Fruit fly (Drosophila melanogaster) whole organism, embryonic: Measurements from ENCODE around the gene CG10347.

ENCODE experiments used
- Antp ChIP-seq: fragments of 200-800 bp; sonication (Bioruptor generic); optimal IDR thresholded peaks from 3 replicates; lab custom pipeline; 2016; ENCODE audit warnings: missing biosample characterization, missing genetic modification characterization
- B-H1 ChIP-seq: fragments of 200-800 bp; sonication (Bioruptor generic); IDR thresholded peaks from 3 replicates; pipeline ENCODE4 v1.3.6; 2022; ENCODE audit warnings: missing biosample characterization, missing genetic modification characterization
- Bdp1 ChIP-seq: fragments of 200-800 bp; sonication (Bioruptor generic); optimal IDR thresholded peaks from 3 replicates; lab custom pipeline; 2016; ENCODE audit warnings: missing biosample characterization, missing genetic modification characterization
- CG10462 ChIP-seq: fragments of 200-800 bp; sonication (Bioruptor generic); optimal IDR thresholded peaks from 2 replicates; lab custom pipeline; 2016; ENCODE audit warnings: missing biosample characterization, missing genetic modification characterization
- CG10543 ChIP-seq: fragments of 200-800 bp; sonication (Bioruptor generic); optimal IDR thresholded peaks from 3 replicates; lab custom pipeline; 2017; ENCODE audit warnings: missing biosample characterization, mild to moderate bottlenecking, missing genetic modification characterization, moderate library complexity
- CG13624 ChIP-seq: fragments of 200-800 bp; sonication (Bioruptor generic); optimal IDR thresholded peaks from 2 replicates; lab custom pipeline; 2016; ENCODE audit warnings: missing biosample characterization, missing genetic modification characterization
- CG14014 ChIP-seq: fragments of 200-800 bp; sonication (Bioruptor generic); IDR thresholded peaks from 2 replicates; pipeline ENCODE4 v1.3.6; 2022; ENCODE audit warnings: missing biosample characterization, missing genetic modification characterization
- CG14050 ChIP-seq: fragments of 200-800 bp; sonication (Bioruptor generic); IDR thresholded peaks from 3 replicates; pipeline ENCODE4 v1.3.6; 2022; ENCODE audit warnings: missing biosample characterization, missing genetic modification characterization
- CG14965 ChIP-seq: fragments of 200-800 bp; sonication (Bioruptor generic); optimal IDR thresholded peaks from 2 replicates; lab custom pipeline; 2016; ENCODE audit warnings: missing biosample characterization, missing genetic modification characterization, borderline replicate concordance
- CG15514 ChIP-seq: fragments of 200-800 bp; sonication (Bioruptor generic); optimal IDR thresholded peaks from 3 replicates; lab custom pipeline; 2017; ENCODE audit warnings: missing biosample characterization, missing genetic modification characterization, mild to moderate bottlenecking, moderate library complexity, missing genetic modification reagents
- CG16813 ChIP-seq: fragments of 200-800 bp; sonication (Bioruptor generic); IDR thresholded peaks from 3 replicates; pipeline ENCODE4 v1.3.6; 2022; ENCODE audit warnings: missing biosample characterization, missing genetic modification characterization; ENCODE audit not compliant: partially characterized antibody
- CG16863 ChIP-seq: fragments of 200-800 bp; sonication (Bioruptor generic); optimal IDR thresholded peaks from 3 replicates; lab custom pipeline; 2016; ENCODE audit warnings: missing biosample characterization, missing genetic modification characterization
- CG17829 ChIP-seq: fragments of 200-800 bp; optimal IDR thresholded peaks from 2 replicates; lab custom pipeline; 2019; ENCODE audit warnings: missing biosample characterization, mild to moderate bottlenecking, missing genetic modification characterization, moderate library complexity
- CG18011 ChIP-seq: fragments of 200-800 bp; sonication (Bioruptor generic); optimal IDR thresholded peaks from 2 replicates; lab custom pipeline; 2017; ENCODE audit warnings: missing biosample characterization, missing genetic modification characterization, mild to moderate bottlenecking, moderate library complexity, missing genotype
- CG2712 ChIP-seq: fragments of 200-800 bp; optimal IDR thresholded peaks from 3 replicates; lab custom pipeline; 2019; ENCODE audit warnings: missing biosample characterization, mild to moderate bottlenecking, missing genetic modification characterization, moderate library complexity
- CG3065 ChIP-seq: fragments of 200-800 bp; sonication (Bioruptor generic); optimal IDR thresholded peaks from 2 replicates; lab custom pipeline; 2016; ENCODE audit warnings: missing biosample characterization, missing genetic modification characterization
- CG31441 ChIP-seq: fragments of 200-800 bp; sonication (Bioruptor generic); IDR thresholded peaks from 2 replicates; pipeline ENCODE4 v1.3.6; 2022; ENCODE audit warnings: missing biosample characterization, missing genetic modification characterization
- CG4730 ChIP-seq: fragments of 200-800 bp; sonication (Bioruptor generic); IDR thresholded peaks from 2 replicates; pipeline ENCODE4 v1.3.6; 2022; ENCODE audit warnings: missing biosample characterization, missing genetic modification characterization
- CG5245 ChIP-seq: fragments of 200-800 bp; sonication (Bioruptor generic); optimal IDR thresholded peaks from 3 replicates; lab custom pipeline; 2016; ENCODE audit warnings: missing biosample characterization, missing genetic modification characterization
- CG8089 ChIP-seq: fragments of 200-800 bp; sonication (Bioruptor generic); optimal IDR thresholded peaks from 3 replicates; lab custom pipeline; 2016; ENCODE audit warnings: missing biosample characterization, missing genetic modification characterization
- Camta ChIP-seq: fragments of 200-800 bp; sonication (Bioruptor generic); optimal IDR thresholded peaks from 2 replicates; lab custom pipeline; 2016; ENCODE audit warnings: missing biosample characterization, missing genetic modification characterization
- Dfd ChIP-seq, 2 experiments: fragments of >200 bp; optimal IDR thresholded peaks; 2 replicates each; lab custom pipeline; 2017; ENCODE audit warnings: missing biosample characterization in 2 of 2, missing genetic modification characterization in 2 of 2
- Doc3 ChIP-seq: fragments of 200-800 bp; sonication (Bioruptor generic); IDR thresholded peaks from 3 replicates; pipeline ENCODE4 v1.3.6; 2022; ENCODE audit warnings: missing biosample characterization, missing genetic modification characterization; ENCODE audit not compliant: partially characterized antibody
- Gsc ChIP-seq: fragments of 200-800 bp; sonication (Bioruptor generic); IDR thresholded peaks from 2 replicates; pipeline ENCODE4 v1.3.6; 2022; ENCODE audit warnings: missing biosample characterization, missing genetic modification characterization
- Gug ChIP-seq: fragments of 200-800 bp; sonication (Bioruptor generic); IDR thresholded peaks from 4 replicates; pipeline ENCODE4 v1.3.6; 2022; ENCODE audit warnings: missing biosample characterization, missing genetic modification characterization
- HmgD ChIP-seq: fragments of 200-800 bp; sonication (Bioruptor generic); optimal IDR thresholded peaks from 3 replicates; lab custom pipeline; 2016; ENCODE audit warnings: missing biosample characterization, missing genetic modification characterization
- Lpt ChIP-seq: fragments of >200 bp; optimal IDR thresholded peaks from 2 replicates; lab custom pipeline; 2018; ENCODE audit warnings: missing biosample characterization, missing genetic modification characterization
- NC2α ChIP-seq: fragments of 200-800 bp; sonication (Bioruptor generic); optimal IDR thresholded peaks from 2 replicates; lab custom pipeline; 2016; ENCODE audit warnings: missing biosample characterization, missing genetic modification characterization
- Scr ChIP-seq: fragments of 200-800 bp; sonication (Bioruptor generic); IDR thresholded peaks from 2 replicates; pipeline ENCODE4 v1.3.6; 2022; ENCODE audit warnings: missing biosample characterization, missing genetic modification characterization; ENCODE audit not compliant: partially characterized antibody
- Six4 ChIP-seq: fragments of 200-800 bp; sonication (Bioruptor generic); optimal IDR thresholded peaks from 2 replicates; lab custom pipeline; 2016; ENCODE audit warnings: missing biosample characterization, missing genetic modification characterization
- Ssrp ChIP-seq: fragments of 200-800 bp; sonication (Bioruptor generic); optimal IDR thresholded peaks from 2 replicates; lab custom pipeline; 2018; ENCODE audit warnings: missing biosample characterization, mild to moderate bottlenecking, missing genetic modification characterization, moderate library complexity
- Taf1 ChIP-seq: fragments of 200-800 bp; sonication (Bioruptor generic); IDR thresholded peaks from 2 replicates; pipeline ENCODE4 v1.3.6; 2022; ENCODE audit warnings: missing biosample characterization, missing genetic modification characterization
- abd-A ChIP-seq: fragments of 200-800 bp; sonication (Bioruptor generic); optimal IDR thresholded peaks from 3 replicates; lab custom pipeline; 2019; ENCODE audit warnings: missing biosample characterization, mild to moderate bottlenecking, missing genetic modification characterization, moderate library complexity
- ara ChIP-seq: fragments of 200-800 bp; sonication (Bioruptor generic); IDR thresholded peaks from 2 replicates; pipeline ENCODE4 v1.3.6; 2022; ENCODE audit warnings: missing biosample characterization, missing genetic modification characterization
- bowl ChIP-seq: fragments of 200-800 bp; sonication (Bioruptor generic); IDR thresholded peaks from 2 replicates; pipeline ENCODE4 v1.3.6; 2022; ENCODE audit warnings: missing biosample characterization, missing genetic modification characterization
- cg ChIP-seq: fragments of 200-800 bp; sonication (Bioruptor generic); optimal IDR thresholded peaks from 3 replicates; lab custom pipeline; 2019; ENCODE audit warnings: missing biosample characterization, mild to moderate bottlenecking, missing genetic modification characterization, moderate library complexity
- crp ChIP-seq, 2 experiments: fragments of 200-800 bp; sonication (Bioruptor generic); optimal IDR thresholded peaks; 2 replicates in 1 of 2; 3 replicates in 1 of 2; lab custom pipeline; 2017; ENCODE audit warnings: missing biosample characterization in 2 of 2, missing genetic modification characterization in 2 of 2, mild to moderate bottlenecking in 1 of 2, moderate library complexity in 1 of 2
- dimm ChIP-seq: fragments of 200-800 bp; sonication (Bioruptor generic); IDR thresholded peaks from 2 replicates; pipeline ENCODE4 v1.3.6; 2022; ENCODE audit warnings: missing biosample characterization, missing genetic modification characterization
- ewg ChIP-seq: fragments of 200-800 bp; sonication (Bioruptor generic); optimal IDR thresholded peaks from 3 replicates; lab custom pipeline; 2017; ENCODE audit warnings: mild to moderate bottlenecking, missing biosample characterization, missing genetic modification reagents, missing genetic modification characterization
- h ChIP-seq: fragments of >200 bp; optimal IDR thresholded peaks from 2 replicates; lab custom pipeline; 2017
- hth ChIP-seq: fragments of >200 bp; optimal IDR thresholded peaks from 2 replicates; lab custom pipeline; 2017; ENCODE audit warnings: inconsistent platforms
- luna ChIP-seq: fragments of 200-800 bp; sonication (Bioruptor generic); optimal IDR thresholded peaks from 2 replicates; lab custom pipeline; 2016; ENCODE audit warnings: missing biosample characterization, missing genetic modification characterization
- mirr ChIP-seq: fragments of 200-800 bp; sonication (Bioruptor generic); optimal IDR thresholded peaks from 3 replicates; lab custom pipeline; 2018; ENCODE audit warnings: missing biosample characterization, mild to moderate bottlenecking, missing genetic modification characterization
- mld ChIP-seq: fragments of 200-800 bp; sonication (Bioruptor generic); IDR thresholded peaks from 3 replicates; pipeline ENCODE4 v1.3.6; 2022; ENCODE audit warnings: missing biosample characterization, missing genetic modification characterization; ENCODE audit not compliant: partially characterized antibody
- oc ChIP-seq: fragments of 200-800 bp; sonication (Bioruptor generic); optimal IDR thresholded peaks from 2 replicates; lab custom pipeline; 2018; ENCODE audit warnings: missing biosample characterization, mild to moderate bottlenecking, missing genetic modification characterization, moderate library complexity
- psq ChIP-seq: fragments of 200-800 bp; sonication (Bioruptor generic); optimal IDR thresholded peaks from 2 replicates; lab custom pipeline; 2017; ENCODE audit warnings: missing biosample characterization, missing genetic modification characterization
- ranshi ChIP-seq: fragments of 200-800 bp; sonication (Bioruptor generic); IDR thresholded peaks from 2 replicates; pipeline ENCODE4 v1.3.6; 2022; ENCODE audit warnings: missing biosample characterization, missing genetic modification characterization
- sd ChIP-seq: fragments of 200-800 bp; sonication (Bioruptor generic); optimal IDR thresholded peaks from 3 replicates; lab custom pipeline; 2018; ENCODE audit warnings: missing biosample characterization, mild to moderate bottlenecking, missing genetic modification characterization, moderate library complexity
- shn ChIP-seq: fragments of 200-800 bp; sonication (Bioruptor generic); optimal IDR thresholded peaks from 3 replicates; lab custom pipeline; 2016; ENCODE audit warnings: missing biosample characterization, missing genetic modification characterization
- trem ChIP-seq: fragments of 200-800 bp; optimal IDR thresholded peaks from 3 replicates; lab custom pipeline; 2019; ENCODE audit warnings: missing biosample characterization, mild to moderate bottlenecking, missing genetic modification characterization, moderate library complexity

CG10347 gene

dm6 chrX:11818047-11818766 is 36.5 kb downstream of the CG10347 start (continued):
- TF ChIP-seq NC2α (GFP tag; lab: Kevin White, UChicago) = peak; percentile 90
- peak; percentile 93 for TF ChIP-seq CG14014 (GFP tag; lab: Robert Waterston, UW)
- peak; percentile 89 for TF ChIP-seq Gug (GFP tag; lab: Robert Waterston, UW)
- TF ChIP-seq CG16863 (GFP tag; lab: Kevin White, UChicago) = peak; percentile 95
- peak; percentile 73 for TF ChIP-seq CG14965 (GFP tag; lab: Kevin White, UChicago)
- TF ChIP-seq crp (GFP tag; optimal IDR thresholded peaks at IDR 0.05; lab: Kevin White, UChicago) = peak in 1 of 2 experiments; percentile 63
- peak; percentile 95 for TF ChIP-seq Antp
- TF ChIP-seq CG8089 (GFP tag; lab: Kevin White, UChicago) = peak; percentile 95
- TF ChIP-seq Ssrp (tag; lab: Kevin White, UChicago) = peak; percentile 91
- no peak; the same call in 1 of the 2 replicates for TF ChIP-seq Scr (GFP tag; lab: Robert Waterston, UW)
- peak; percentile 77 for TF ChIP-seq HmgD (GFP tag; lab: Kevin White, UChicago)
- TF ChIP-seq Lpt = no peak
- TF ChIP-seq CG15514 (GFP tag; lab: Kevin White, UChicago) = peak; percentile 86
- peak; percentile 76 for TF ChIP-seq sd (tag; lab: Kevin White, UChicago)
- TF ChIP-seq CG18011 (GFP tag; lab: Kevin White, UChicago) = peak; percentile 84
- TF ChIP-seq CG4730 (GFP tag; lab: Robert Waterston, UW) = peak; percentile 89
- no peak for TF ChIP-seq Dfd (GFP tag; optimal IDR thresholded peaks at IDR 0.05; lab: Kevin White, UChicago)
- peak; percentile 95 for TF ChIP-seq CG31441 (GFP tag; lab: Robert Waterston, UW)
- peak; percentile 96 for TF ChIP-seq oc (tag; lab: Kevin White, UChicago)
- peak; percentile 93 for TF ChIP-seq B-H1 (GFP tag; lab: Robert Waterston, UW)
- peak; percentile 95 for TF ChIP-seq shn
- peak; percentile 91 for TF ChIP-seq CG5245 (GFP tag; lab: Kevin White, UChicago)
- peak; percentile 77 for TF ChIP-seq luna (GFP tag; lab: Kevin White, UChicago)
- peak; percentile 91 for TF ChIP-seq CG13624 (GFP tag; lab: Kevin White, UChicago)
- TF ChIP-seq mld (GFP tag; lab: Robert Waterston, UW) = no peak
- TF ChIP-seq CG16813 (GFP tag; lab: Robert Waterston, UW) = peak; percentile 39; the same call in 2 of the 3 replicates
- TF ChIP-seq cg = peak; percentile 75
- peak; percentile 95 for TF ChIP-seq CG17829 (tag; lab: Kevin White, UChicago)
- no peak for TF ChIP-seq h (lab: Kevin White, UChicago)
- TF ChIP-seq bowl (GFP tag; lab: Robert Waterston, UW) = peak; percentile 87
- peak; percentile 77 for TF ChIP-seq CG3065 (GFP tag; lab: Kevin White, UChicago)
- peak; percentile 92 for TF ChIP-seq Camta (GFP tag; lab: Kevin White, UChicago)
- TF ChIP-seq ara (GFP tag; lab: Robert Waterston, UW) = peak; percentile 93
- TF ChIP-seq trem = peak; percentile 92
- TF ChIP-seq abd-A (tag; lab: Kevin White, UChicago) = peak; percentile 83
- TF ChIP-seq ewg (GFP tag; lab: Kevin White, UChicago) = peak; percentile 91
- TF ChIP-seq Taf1 (GFP tag; lab: Robert Waterston, UW) = peak; percentile 89
- peak; percentile 86 for TF ChIP-seq dimm (GFP tag; lab: Robert Waterston, UW)
- peak; percentile 97 for TF ChIP-seq CG2712 (tag; lab: Kevin White, UChicago)
- no peak for TF ChIP-seq hth (lab: Kevin White, UChicago)
- peak; percentile 37; the same call in 1 of the 3 replicates for TF ChIP-seq Doc3 (GFP tag; lab: Robert Waterston, UW)
- peak; percentile 86 for TF ChIP-seq Bdp1 (GFP tag; lab: Kevin White, UChicago)
- TF ChIP-seq CG10543 (GFP tag; lab: Kevin White, UChicago) = peak; percentile 68
- peak; percentile 93 for TF ChIP-seq Six4 (GFP tag; lab: Kevin White, UChicago)
- TF ChIP-seq psq (GFP tag; lab: Kevin White, UChicago) = peak; percentile 79
- peak; percentile 86 for TF ChIP-seq mirr
- TF ChIP-seq CG10462 = peak; percentile 86
- peak; percentile 93 for TF ChIP-seq ranshi (GFP tag; lab: Robert Waterston, UW)
- peak; percentile 79; the same call in 1 of the 2 replicates for TF ChIP-seq Gsc (GFP tag; lab: Robert Waterston, UW)
- peak; percentile 95 for TF ChIP-seq CG14050
